Worm (Caenorhabditis elegans) whole organism, mixed stage, embryonic: Measurements from ENCODE around the gene acr-15.

Source experiments
- ceh-39 ChIP-seq: fragments of 150-350 bp; optimal IDR thresholded peaks from 2 replicates; lab custom pipeline; 2014; ENCODE audit warnings: missing biosample characterization, missing genetic modification characterization
- ceh-43 ChIP-seq: fragments of 200-800 bp; sonication (Bioruptor generic); optimal IDR thresholded peaks from 2 replicates; lab custom pipeline; 2018; ENCODE audit warnings: mild to moderate bottlenecking, missing genetic modification characterization, moderate library complexity, missing compliant biosample characterization
- snpc-4 ChIP-seq: fragments of 150-350 bp; optimal IDR thresholded peaks from 2 replicates; lab custom pipeline; 2014; ENCODE audit warnings: missing biosample characterization, missing genetic modification characterization

The acr-15 gene

DNA sequence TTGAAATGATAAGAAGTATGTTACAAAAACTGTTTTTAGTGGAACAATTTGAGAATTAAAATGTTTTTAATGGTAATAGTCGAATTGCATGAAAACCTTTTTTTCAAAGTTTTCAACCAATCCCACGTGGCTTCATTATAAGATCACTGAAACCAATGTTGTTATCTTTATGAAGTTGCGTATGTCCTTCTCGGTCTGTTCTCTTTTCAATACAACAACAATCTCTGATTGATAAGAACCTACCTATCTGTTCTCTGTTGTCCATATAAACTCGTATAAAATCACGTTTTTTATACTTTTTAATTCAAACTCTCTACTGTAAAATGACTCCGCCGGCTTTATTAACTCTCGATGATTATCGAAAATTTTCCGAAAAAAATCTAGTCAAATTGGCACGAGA, 50.8 kb downstream of the acr-15 start, which contains the start of gene F41E6.5:
Gene F41E6.5, plus strand, starts transcription at position 209 of the 400 bp plus-strand sequence.
- TF ChIP-seq ceh-39 (tag; lab: Kevin White, UChicago): no peak
- TF ChIP-seq snpc-4 (tag; lab: Kevin White, UChicago): no peak
- no peak for TF ChIP-seq ceh-43 (GFP tag; lab: Kevin White, UChicago)
